Fruit fly (Drosophila melanogaster) whole organism: ENCODE data around the gene tio.

Source experiments
- CG8478 ChIP-seq: fragments of >200 bp; optimal IDR thresholded peaks from 2 replicates; lab custom pipeline; 2018; ENCODE audit warnings: inconsistent platforms
- Dll ChIP-seq: fragments of >200 bp; optimal IDR thresholded peaks from 2 replicates; lab custom pipeline; 2017

DNA sequence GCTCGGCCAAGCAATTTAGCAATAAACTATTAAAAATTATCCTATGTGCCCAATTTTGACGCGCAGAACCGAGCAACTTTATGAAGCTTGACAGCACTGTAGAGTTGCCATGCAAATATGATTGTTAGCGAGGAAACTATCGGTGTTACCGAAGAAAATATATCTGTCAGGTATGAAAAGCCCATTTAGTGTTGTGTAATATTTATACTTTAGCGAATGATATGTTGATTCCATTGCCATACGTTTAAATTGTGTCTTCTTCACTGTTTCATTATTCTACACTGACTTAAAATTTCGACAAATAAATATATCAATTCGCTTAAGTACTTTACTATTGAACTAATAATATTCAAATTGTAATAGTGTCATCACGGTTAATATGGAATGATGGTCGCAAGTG is 24.8 kb downstream of the tio start, which contains the start of gene CG31601:
- TF ChIP-seq CG8478 (lab: Kevin White, UChicago) (no peak), Dll (lab: Kevin White, UChicago) (no peak)
